Fruit fly (Drosophila melanogaster) whole organism, embryonic: ENCODE measurements around the gene CG32052.

Experiments
- Bdp1 ChIP-seq: fragments of 200-800 bp; sonication (Bioruptor generic); optimal IDR thresholded peaks from 3 replicates; lab custom pipeline; 2016; ENCODE audit warnings: missing biosample characterization, missing genetic modification characterization
- CG10274 ChIP-seq: fragments of 200-800 bp; sonication (Bioruptor generic); optimal IDR thresholded peaks from 3 replicates; lab custom pipeline; 2017; ENCODE audit warnings: missing biosample characterization, mild to moderate bottlenecking, missing genetic modification characterization
- CG10462 ChIP-seq: fragments of 200-800 bp; sonication (Bioruptor generic); optimal IDR thresholded peaks from 2 replicates; lab custom pipeline; 2016; ENCODE audit warnings: missing biosample characterization, missing genetic modification characterization
- CG11504 ChIP-seq: fragments of 200-800 bp; sonication (Bioruptor generic); optimal IDR thresholded peaks from 3 replicates; lab custom pipeline; 2019; ENCODE audit warnings: missing biosample characterization, mild to moderate bottlenecking, missing genetic modification characterization, moderate library complexity
- CG11695 ChIP-seq: fragments of 200-800 bp; sonication (Bioruptor generic); IDR thresholded peaks from 3 replicates; pipeline ENCODE4 v1.3.6; 2022; ENCODE audit warnings: missing biosample characterization, missing genetic modification characterization
- CG15696 ChIP-seq: fragments of 200-800 bp; sonication (Bioruptor generic); optimal IDR thresholded peaks from 2 replicates; lab custom pipeline; 2019; ENCODE audit warnings: missing biosample characterization, mild to moderate bottlenecking, missing genetic modification characterization, moderate library complexity
- CG2202 ChIP-seq: fragments of 200-800 bp; sonication (Bioruptor generic); optimal IDR thresholded peaks from 2 replicates; lab custom pipeline; 2018; ENCODE audit warnings: missing biosample characterization, mild to moderate bottlenecking, missing genetic modification characterization
- CG42726 ChIP-seq: fragments of 200-800 bp; sonication (Bioruptor generic); IDR thresholded peaks from 2 replicates; pipeline ENCODE4 v1.3.6; 2022; ENCODE audit warnings: missing biosample characterization, missing genetic modification characterization; ENCODE audit not compliant: partially characterized antibody
- CG7839 ChIP-seq: fragments of 200-800 bp; sonication (Bioruptor generic); optimal IDR thresholded peaks from 3 replicates; lab custom pipeline; 2018; ENCODE audit warnings: missing biosample characterization, mild to moderate bottlenecking, missing genetic modification characterization, moderate library complexity
- CTCF ChIP-seq: fragments of 200-800 bp; sonication (Bioruptor generic); optimal IDR thresholded peaks from 2 replicates; lab custom pipeline; 2017; ENCODE audit warnings: missing biosample characterization, mild to moderate bottlenecking, missing genetic modification characterization, moderate library complexity
- CrebB ChIP-seq: fragments of 200-800 bp; sonication (Bioruptor generic); optimal IDR thresholded peaks from 3 replicates; lab custom pipeline; 2018; ENCODE audit warnings: missing biosample characterization, mild to moderate bottlenecking, missing genetic modification characterization
- Drgx ChIP-seq: fragments of 200-800 bp; sonication (Bioruptor generic); IDR thresholded peaks from 2 replicates; pipeline ENCODE4 v1.3.6; 2022; ENCODE audit warnings: missing biosample characterization, missing genetic modification characterization
- H2.0 ChIP-seq: fragments of 200-800 bp; sonication (Bioruptor generic); IDR thresholded peaks from 2 replicates; pipeline ENCODE4 v1.3.6; 2022; ENCODE audit warnings: missing biosample characterization, missing genetic modification characterization
- Hr3 ChIP-seq: fragments of 200-800 bp; sonication (Bioruptor generic); optimal IDR thresholded peaks from 3 replicates; lab custom pipeline; 2016; ENCODE audit warnings: missing biosample characterization, missing genetic modification characterization
- Hr39 ChIP-seq: fragments of >200 bp; optimal IDR thresholded peaks from 2 replicates; lab custom pipeline; 2017
- Hr51 ChIP-seq, 2 experiments: fragments of 200-800 bp; sonication (Bioruptor generic); optimal IDR thresholded peaks; 2 replicates in 1 of 2; 3 replicates in 1 of 2; lab custom pipeline; 2016 to 2018; ENCODE audit warnings: missing biosample characterization in 2 of 2, missing genetic modification characterization in 2 of 2, mild to moderate bottlenecking in 1 of 2, moderate library complexity in 1 of 2
- Hr78 ChIP-seq, 2 experiments: fragments of 200-800 bp in 1 of 2; fragments of >200 bp in 1 of 2; sonication (Bioruptor generic) in 1 of 2; optimal IDR thresholded peaks; 2 replicates each; lab custom pipeline; 2017 to 2019; ENCODE audit warnings: missing biosample characterization in 2 of 2, missing genetic modification characterization in 2 of 2, mild to moderate bottlenecking in 1 of 2, moderate library complexity in 1 of 2
- Hsf ChIP-seq: fragments of 200-800 bp; sonication (Bioruptor generic); optimal IDR thresholded peaks from 3 replicates; lab custom pipeline; 2016; ENCODE audit warnings: missing biosample characterization, missing genetic modification characterization
- Lhr ChIP-seq: fragments of 200-800 bp; sonication (Bioruptor generic); optimal IDR thresholded peaks from 3 replicates; lab custom pipeline; 2017; ENCODE audit warnings: mild to moderate bottlenecking, missing biosample characterization, missing genetic modification reagents, missing genetic modification characterization
- Med ChIP-seq: fragments of 200-800 bp; sonication (Bioruptor generic); peaks from one replicate; lab custom pipeline; 2016; ENCODE audit warnings: missing biosample characterization, missing genetic modification characterization, mild to moderate bottlenecking, inconsistent platforms, moderate library complexity
- Stat92E ChIP-seq, 3 experiments: fragments of >200 bp in 2 of 3; fragments of 200-800 bp in 1 of 3; sonication (Bioruptor generic) in 1 of 3; optimal IDR thresholded peaks; 2 replicates each; lab custom pipeline; 2017 to 2019; ENCODE audit warnings: missing biosample characterization in 3 of 3, missing genetic modification characterization in 3 of 3, mild to moderate bottlenecking in 1 of 3, moderate library complexity in 1 of 3
- Tbp ChIP-seq: fragments of >200 bp; optimal IDR thresholded peaks from 2 replicates; lab custom pipeline; 2018; ENCODE audit warnings: missing biosample characterization, missing genetic modification characterization
- amos ChIP-seq: fragments of 200-800 bp; sonication (Bioruptor generic); IDR thresholded peaks from 2 replicates; pipeline ENCODE4 v1.3.6; 2022; ENCODE audit warnings: missing biosample characterization, missing genetic modification characterization; ENCODE audit not compliant: partially characterized antibody
- bbx ChIP-seq: fragments of 200-800 bp; sonication (Bioruptor generic); IDR thresholded peaks from 2 replicates; pipeline ENCODE4 v1.3.6; 2022; ENCODE audit warnings: missing biosample characterization, missing genetic modification characterization; ENCODE audit not compliant: partially characterized antibody
- bsh ChIP-seq, 2 experiments: fragments of 200-800 bp; sonication (Bioruptor generic); optimal IDR thresholded peaks; 2 replicates each; lab custom pipeline; 2017 to 2018; ENCODE audit warnings: mild to moderate bottlenecking in 2 of 2, missing biosample characterization in 2 of 2, missing genetic modification characterization in 2 of 2, moderate library complexity in 1 of 2
- cad ChIP-seq: fragments of >200 bp; optimal IDR thresholded peaks from 2 replicates; lab custom pipeline; 2017; ENCODE audit warnings: missing biosample characterization, missing genetic modification characterization
- cg ChIP-seq: fragments of 200-800 bp; sonication (Bioruptor generic); optimal IDR thresholded peaks from 3 replicates; lab custom pipeline; 2019; ENCODE audit warnings: missing biosample characterization, mild to moderate bottlenecking, missing genetic modification characterization, moderate library complexity
- chinmo ChIP-seq: fragments of 200-800 bp; sonication (Bioruptor generic); IDR thresholded peaks from 4 replicates; pipeline ENCODE4 v1.3.6; 2022; ENCODE audit warnings: missing biosample characterization, missing genetic modification characterization; ENCODE audit not compliant: partially characterized antibody
- corto ChIP-seq: fragments of 200-800 bp; sonication (Bioruptor generic); optimal IDR thresholded peaks from 2 replicates; lab custom pipeline; 2016; ENCODE audit warnings: missing biosample characterization, mild to moderate bottlenecking, missing genetic modification characterization, moderate library complexity
- crol ChIP-seq: fragments of 200-800 bp; sonication (Bioruptor generic); IDR thresholded peaks from 2 replicates; pipeline ENCODE4 v1.3.6; 2022; ENCODE audit warnings: missing biosample characterization, missing genetic modification characterization
- ewg ChIP-seq: fragments of 200-800 bp; sonication (Bioruptor generic); optimal IDR thresholded peaks from 3 replicates; lab custom pipeline; 2017; ENCODE audit warnings: mild to moderate bottlenecking, missing biosample characterization, missing genetic modification reagents, missing genetic modification characterization
- eyg ChIP-seq: fragments of 200-800 bp; sonication (Bioruptor generic); optimal IDR thresholded peaks from 3 replicates; lab custom pipeline; 2016; ENCODE audit warnings: missing biosample characterization, missing genetic modification characterization
- ftz-f1 ChIP-seq: fragments of 200-800 bp; sonication (Bioruptor generic); optimal IDR thresholded peaks from 2 replicates; lab custom pipeline; 2016; ENCODE audit warnings: missing biosample characterization, missing genetic modification characterization
- grn ChIP-seq: fragments of 200-800 bp; sonication (Bioruptor generic); optimal IDR thresholded peaks from 3 replicates; lab custom pipeline; 2017; ENCODE audit warnings: missing biosample characterization, missing genetic modification characterization
- nom ChIP-seq: fragments of 200-800 bp; sonication (Bioruptor generic); optimal IDR thresholded peaks from 2 replicates; lab custom pipeline; 2017; ENCODE audit warnings: missing biosample characterization, missing genetic modification characterization, mild to moderate bottlenecking, moderate library complexity, missing genetic modification reagents
- phol ChIP-seq: fragments of 200-800 bp; sonication (Bioruptor generic); optimal IDR thresholded peaks from 3 replicates; lab custom pipeline; 2018; ENCODE audit warnings: missing biosample characterization, mild to moderate bottlenecking, missing genetic modification characterization, moderate library complexity
- pros ChIP-seq: fragments of 200-800 bp; sonication (Bioruptor generic); optimal IDR thresholded peaks from 3 replicates; lab custom pipeline; 2019; ENCODE audit warnings: missing biosample characterization, mild to moderate bottlenecking, missing genetic modification characterization, moderate library complexity
- pzg ChIP-seq: fragments of 200-800 bp; sonication (Bioruptor generic); optimal IDR thresholded peaks from 3 replicates; lab custom pipeline; 2018; ENCODE audit warnings: missing biosample characterization, mild to moderate bottlenecking, missing genetic modification characterization, moderate library complexity
- sim ChIP-seq: fragments of 200-800 bp; sonication (Bioruptor generic); IDR thresholded peaks from 2 replicates; pipeline ENCODE4 v1.3.6; 2022; ENCODE audit warnings: missing biosample characterization, missing genetic modification characterization
- sqz ChIP-seq: fragments of 200-800 bp; sonication (Bioruptor generic); optimal IDR thresholded peaks from 3 replicates; lab custom pipeline; 2018; ENCODE audit warnings: missing biosample characterization, mild to moderate bottlenecking, missing genetic modification characterization
- sr ChIP-seq: fragments of 200-800 bp; sonication (Bioruptor generic); IDR thresholded peaks from 3 replicates; pipeline ENCODE4 v1.3.6; 2022; ENCODE audit warnings: missing biosample characterization, missing genetic modification characterization
- stc ChIP-seq: fragments of 200-800 bp; sonication (Bioruptor generic); IDR thresholded peaks from 2 replicates; pipeline ENCODE4 v1.3.6; 2022; ENCODE audit warnings: missing biosample characterization, missing genetic modification characterization
- trem ChIP-seq: fragments of 200-800 bp; optimal IDR thresholded peaks from 3 replicates; lab custom pipeline; 2019; ENCODE audit warnings: missing biosample characterization, mild to moderate bottlenecking, missing genetic modification characterization, moderate library complexity
- wek ChIP-seq: fragments of 200-800 bp; sonication (Bioruptor generic); optimal IDR thresholded peaks from 3 replicates; lab custom pipeline; 2018; ENCODE audit warnings: missing biosample characterization, mild to moderate bottlenecking, missing genetic modification characterization, moderate library complexity
- wor ChIP-seq: fragments of 200-800 bp; sonication (Bioruptor generic); IDR thresholded peaks from 2 replicates; pipeline ENCODE4 v1.3.6; 2022; ENCODE audit warnings: missing biosample characterization, missing genetic modification characterization
- z ChIP-seq: fragments of 200-800 bp; sonication (Bioruptor generic); IDR thresholded peaks from 3 replicates; pipeline ENCODE4 v1.3.6; 2022; ENCODE audit warnings: missing biosample characterization, missing genetic modification characterization

The CG32052 gene

dm6 chr3L:9847420-9847977 lies 60.7 kb downstream of the CG32052 start (continued):
- TF ChIP-seq Lhr (GFP tag; lab: Kevin White, UChicago): no peak
- no peak for TF ChIP-seq Tbp (GFP tag; lab: Kevin White, UChicago)
- TF ChIP-seq, all 482 proteins: peak for 192

- no peak for TF ChIP-seq CG42726 (GFP tag; lab: Robert Waterston, UW)
- TF ChIP-seq nom (GFP tag; lab: Kevin White, UChicago): peak; percentile 96
- TF ChIP-seq grn: no peak
- no peak for TF ChIP-seq z (GFP tag; lab: Robert Waterston, UW)
- TF ChIP-seq Tbp (GFP tag; lab: Kevin White, UChicago): no peak
- TF ChIP-seq CG15696 (tag; lab: Kevin White, UChicago): no peak
- TF ChIP-seq Hr39 (lab: Kevin White, UChicago): peak; percentile 65
- TF ChIP-seq wek: no peak
- TF ChIP-seq Hr51 (GFP tag; optimal IDR thresholded peaks at IDR 0.05; lab: Kevin White, UChicago): no peak
- TF ChIP-seq CTCF (GFP tag; lab: Kevin White, UChicago): no peak
- peak in 1 of 2 experiments; percentile 95 for TF ChIP-seq bsh (GFP tag; optimal IDR thresholded peaks at IDR 0.05; lab: Kevin White, UChicago)
- TF ChIP-seq CG7839: no peak
- peak; percentile 4 for TF ChIP-seq sqz
- no peak for TF ChIP-seq Hr3 (GFP tag; lab: Kevin White, UChicago)
- peak; percentile 58 for TF ChIP-seq Drgx (GFP tag; lab: Robert Waterston, UW)
- no peak for TF ChIP-seq Hsf (GFP tag; lab: Kevin White, UChicago)
- no peak for TF ChIP-seq Bdp1 (GFP tag; lab: Kevin White, UChicago)
- no peak for TF ChIP-seq CG10274
- no peak for TF ChIP-seq sim (GFP tag; lab: Robert Waterston, UW)
Observed at dm6 chr3L:9848744-9849143, 61.9 kb downstream of the CG32052 start.

dm6 chr3L:9850114-9850513 lies 63.3 kb downstream of the CG32052 start:
- TF ChIP-seq CG10462 (GFP tag; lab: Kevin White, UChicago) (no peak), sr (GFP tag; lab: Robert Waterston, UW) (peak; percentile 87), pzg (GFP tag; lab: Kevin White, UChicago) (no peak), chinmo (GFP tag; lab: Robert Waterston, UW) (0 out of 4 replicates have a peak, but pooled peaks have one; percentile 50), amos (no peak), CG2202 (no peak), stc (GFP tag; lab: Robert Waterston, UW) (no peak), corto (GFP tag; lab: Kevin White, UChicago) (no peak), CrebB (tag; lab: Kevin White, UChicago) (no peak), CG11695 (GFP tag; lab: Robert Waterston, UW) (no peak), Med (peak; percentile 69), cg (GFP tag; lab: Kevin White, UChicago) (no peak), wor (no peak), Stat92E (GFP tag; optimal IDR thresholded peaks at IDR 0.05; lab: Kevin White, UChicago) (no peak), ftz-f1 (GFP tag; lab: Kevin White, UChicago) (peak; percentile 49)

dm6 chr3L:9851000-9851671 lies 64.3 kb downstream of the CG32052 start:
- TF ChIP-seq H2.0 (GFP tag; lab: Robert Waterston, UW): 0 out of 2 replicates have a peak, but pooled peaks have one; percentile 6
- no peak for TF ChIP-seq eyg (GFP tag; lab: Kevin White, UChicago)
- no peak for TF ChIP-seq trem (tag; lab: Kevin White, UChicago)
- TF ChIP-seq bbx: no peak
- TF ChIP-seq cad: no peak
- TF ChIP-seq crol (GFP tag; lab: Robert Waterston, UW): peak; percentile 52; the same call in 1 of the 2 replicates
- TF ChIP-seq ewg (GFP tag; lab: Kevin White, UChicago): no peak
- peak in 1 of 2 experiments; percentile 81 for TF ChIP-seq Hr78 (GFP tag; optimal IDR thresholded peaks at IDR 0.05; lab: Kevin White, UChicago)
- TF ChIP-seq CG11504 (tag; lab: Kevin White, UChicago): peak; percentile 9
- TF ChIP-seq Med: peak; percentile 36
- peak; percentile 2 for TF ChIP-seq pros (GFP tag; lab: Kevin White, UChicago)
- peak; percentile 7 for TF ChIP-seq phol
